Fruit fly (Drosophila melanogaster): ENCODE results near the gene kirre.
A peak's percentile ranks its signal among the peaks of the same experiment; 100 is the strongest.

kirre gene

dm6 chrX:2977857-2978473, 237.8 kb downstream of the kirre start (continued):
- TF ChIP-seq fkh (GFP tag; optimal IDR thresholded peaks at IDR 0.05) (no peak), CG16779 (tag; optimal IDR thresholded peaks at IDR 0.05) (peak; percentile 17), Sox14 (GFP tag; optimal IDR thresholded peaks at IDR 0.05) (peak; percentile 54), CG3919 (GFP tag; optimal IDR thresholded peaks at IDR 0.05) (peak; percentile 69), CG10631 (GFP tag; optimal IDR thresholded peaks at IDR 0.05) (peak; percentile 58), Sox15 (GFP tag; optimal IDR thresholded peaks at IDR 0.05) (peak; percentile 25), Hr4 (GFP tag; optimal IDR thresholded peaks at IDR 0.05) (peak; percentile 87), ss (GFP tag; optimal IDR thresholded peaks at IDR 0.05) (peak in 1 of 2 experiments; percentile 32), CG10669 (GFP tag; optimal IDR thresholded peaks at IDR 0.05) (peak; percentile 48), CG32006 (GFP tag; optimal IDR thresholded peaks at IDR 0.05) (peak; percentile 81), salr (GFP tag; optimal IDR thresholded peaks at IDR 0.05) (peak in 1 of 2 experiments; percentile 30), CG11762 (GFP tag; optimal IDR thresholded peaks at IDR 0.05; ENCODE audit: insufficient read depth) (peak; percentile 54), OdsH (GFP tag; optimal IDR thresholded peaks at IDR 0.05) (peak; percentile 70), acj6 (GFP tag; optimal IDR thresholded peaks at IDR 0.05) (peak; percentile 67), CG9139 (GFP tag; optimal IDR thresholded peaks at IDR 0.05) (peak; percentile 20), CG15336 (GFP tag; IDR thresholded peaks at IDR 0.05) (peak; percentile 83), CG6163 (GFP tag; IDR thresholded peaks at IDR 0.05) (peak; percentile 76), spab (GFP tag; optimal IDR thresholded peaks at IDR 0.05) (peak; percentile 39), dac (GFP tag; optimal IDR thresholded peaks at IDR 0.05) (peak; percentile 37), CG6276 (GFP tag; optimal IDR thresholded peaks at IDR 0.05) (peak; percentile 59), Sox102F (GFP tag; optimal IDR thresholded peaks at IDR 0.05) (peak; percentile 60)

- TF ChIP-seq vri (GFP tag; optimal IDR thresholded peaks at IDR 0.05) (no peak), CG3919 (GFP tag; optimal IDR thresholded peaks at IDR 0.05) (no peak), dsx (GFP tag; optimal IDR thresholded peaks at IDR 0.05; ENCODE audit: poor library complexity, severe bottlenecking) (no peak), Met (GFP tag; optimal IDR thresholded peaks at IDR 0.05) (no peak), cyc (GFP tag; optimal IDR thresholded peaks at IDR 0.05) (no peak), CG31627 (GFP tag; optimal IDR thresholded peaks at IDR 0.05) (no peak), Smox (GFP tag; optimal IDR thresholded peaks at IDR 0.05) (no peak), Lpt (GFP tag; optimal IDR thresholded peaks at IDR 0.05) (no peak), CG3032 (tag; optimal IDR thresholded peaks at IDR 0.05) (no peak), CG6854 (GFP tag; optimal IDR thresholded peaks at IDR 0.05) (no peak), pdm3 (GFP tag; optimal IDR thresholded peaks at IDR 0.05) (no peak)
These were observed 240.1 kb downstream of the kirre start for dm6 chrX:2980290-2980689.

dm6 chrX:2982441-2982995, 242.3 kb downstream of the kirre start:
- no peak for TF ChIP-seq CG32006 (GFP tag; optimal IDR thresholded peaks at IDR 0.05)
- TF ChIP-seq Ets21C (GFP tag; optimal IDR thresholded peaks at IDR 0.05) = no peak
- TF ChIP-seq CG8119 (GFP tag; IDR thresholded peaks at IDR 0.05) = no peak
- TF ChIP-seq Sox15 (GFP tag; optimal IDR thresholded peaks at IDR 0.05) = no peak
- TF ChIP-seq esn (GFP tag; optimal IDR thresholded peaks at IDR 0.05) = no peak
- TF ChIP-seq CG6808 (GFP tag; optimal IDR thresholded peaks at IDR 0.05) = no peak
- TF ChIP-seq Hr4 (GFP tag; optimal IDR thresholded peaks at IDR 0.05) = no peak
- TF ChIP-seq CG3919 (GFP tag; optimal IDR thresholded peaks at IDR 0.05) = no peak
- no peak for TF ChIP-seq CG7368 (GFP tag; optimal IDR thresholded peaks at IDR 0.05)
- TF ChIP-seq CG3032 (tag; optimal IDR thresholded peaks at IDR 0.05) = no peak
- TF ChIP-seq CG8319 (GFP tag; optimal IDR thresholded peaks at IDR 0.05) = no peak
- no peak for TF ChIP-seq Sox102F (GFP tag; optimal IDR thresholded peaks at IDR 0.05)
- no peak for TF ChIP-seq CG9139 (GFP tag; optimal IDR thresholded peaks at IDR 0.05)
- no peak for TF ChIP-seq achi (GFP tag; optimal IDR thresholded peaks at IDR 0.05)
- TF ChIP-seq CG4318 (GFP tag; optimal IDR thresholded peaks at IDR 0.05) = no peak
- TF ChIP-seq net (GFP tag; optimal IDR thresholded peaks at IDR 0.05) = no peak

All from whole organism, prepupa.